Comparison of ENCODE assay signal across 1 fruit fly cellular context in genomic region chrX:3774277-3774676, dm6.
A peak's percentile ranks its signal among the peaks of the same experiment; 100 is the strongest.
TF ChIP-seq lines count a peak whose summit lies in the region.

No protein-coding gene starts in this region.

TF ChIP-seq in whole organism, embryonic, 481 proteins besides CTCF, POLR2A, EP300 and RAD21 (continued from another document and continues in another):
- TF ChIP-seq CG4404 (GFP tag; IDR thresholded peaks at IDR 0.05; lab: Robert Waterston, UW) (peak; percentile 83), CG9215 (GFP tag; IDR thresholded peaks at IDR 0.05; lab: Robert Waterston, UW) (peak; percentile 91), sr (GFP tag; IDR thresholded peaks at IDR 0.05; lab: Robert Waterston, UW) (peak; percentile 40; the same call in 1 of the 3 replicates), CG9797 (GFP tag; optimal IDR thresholded peaks at IDR 0.05; lab: Kevin White, UChicago) (no peak), CG13287 (GFP tag; IDR thresholded peaks at IDR 0.05; lab: Robert Waterston, UW; ENCODE audit: partially characterized antibody) (no peak), yki (optimal IDR thresholded peaks at IDR 0.05; lab: Kevin White, UChicago) (no peak), dan (GFP tag; IDR thresholded peaks at IDR 0.05; lab: Robert Waterston, UW) (no peak), ATbp (GFP tag; optimal IDR thresholded peaks at IDR 0.05; lab: Kevin White, UChicago) (peak; percentile 73), ato (GFP tag; IDR thresholded peaks at IDR 0.05; lab: Robert Waterston, UW; ENCODE audit: partially characterized antibody) (no peak), tap (tag; optimal IDR thresholded peaks at IDR 0.05; lab: Kevin White, UChicago) (peak; percentile 93), CG3065 (GFP tag; optimal IDR thresholded peaks at IDR 0.05; lab: Kevin White, UChicago) (peak; percentile 51), btn (GFP tag; optimal IDR thresholded peaks at IDR 0.05; lab: Kevin White, UChicago) (peak; percentile 33), CG8944 (GFP tag; optimal IDR thresholded peaks at IDR 0.05; lab: Kevin White, UChicago) (peak; percentile 79), CG15479 (GFP tag; optimal IDR thresholded peaks at IDR 0.05; lab: Kevin White, UChicago) (peak; percentile 56), Deaf1 (tag; optimal IDR thresholded peaks at IDR 0.05; lab: Kevin White, UChicago) (peak; percentile 79), cato (GFP tag; optimal IDR thresholded peaks at IDR 0.05; lab: Kevin White, UChicago; ENCODE audit: borderline replicate concordance) (peak; percentile 68), Side (GFP tag; optimal IDR thresholded peaks at IDR 0.05; lab: Kevin White, UChicago) (peak; percentile 91), jumu (GFP tag; optimal IDR thresholded peaks at IDR 0.05; lab: Kevin White, UChicago) (peak; percentile 88), Ptx1 (GFP tag; IDR thresholded peaks at IDR 0.05; lab: Robert Waterston, UW) (peak; percentile 92), aop (GFP tag; IDR thresholded peaks at IDR 0.05; lab: Robert Waterston, UW) (no peak), Tbp (GFP tag; optimal IDR thresholded peaks at IDR 0.05; lab: Kevin White, UChicago) (no peak), Chrac-16 (GFP tag; optimal IDR thresholded peaks at IDR 0.05; lab: Kevin White, UChicago) (peak; percentile 88), CG12942 (GFP tag; optimal IDR thresholded peaks at IDR 0.05; lab: Kevin White, UChicago) (peak; percentile 78), stc (GFP tag; IDR thresholded peaks at IDR 0.05; lab: Robert Waterston, UW) (peak; percentile 94), Dfd (GFP tag; optimal IDR thresholded peaks at IDR 0.05; lab: Kevin White, UChicago) (no peak), CG16813 (GFP tag; IDR thresholded peaks at IDR 0.05; lab: Robert Waterston, UW; ENCODE audit: partially characterized antibody) (no peak), ssp (GFP tag; IDR thresholded peaks at IDR 0.05; lab: Robert Waterston, UW) (peak; percentile 71), Dip2 (GFP tag; IDR thresholded peaks at IDR 0.05; lab: Robert Waterston, UW) (no peak), Fer2 (tag; optimal IDR thresholded peaks at IDR 0.05; lab: Kevin White, UChicago) (peak; percentile 91), peb (GFP tag; IDR thresholded peaks at IDR 0.05; lab: Robert Waterston, UW) (peak; percentile 76), sqz (GFP tag; optimal IDR thresholded peaks at IDR 0.05; lab: Kevin White, UChicago) (peak; percentile 57), Oaz (GFP tag; IDR thresholded peaks at IDR 0.05; lab: Robert Waterston, UW) (peak; percentile 83), HLH3B (GFP tag; IDR thresholded peaks at IDR 0.05; lab: Robert Waterston, UW) (peak; percentile 90), CG7372 (GFP tag; IDR thresholded peaks at IDR 0.05; lab: Robert Waterston, UW) (peak; percentile 94), h (optimal IDR thresholded peaks at IDR 0.05; lab: Kevin White, UChicago) (no peak), twi (tag; optimal IDR thresholded peaks at IDR 0.05; lab: Kevin White, UChicago) (peak; percentile 77), CG6254 (GFP tag; optimal IDR thresholded peaks at IDR 0.05; lab: Kevin White, UChicago) (peak; percentile 36), nerfin-1 (tag; optimal IDR thresholded peaks at IDR 0.05; lab: Kevin White, UChicago) (peak; percentile 76), Doc3 (GFP tag; IDR thresholded peaks at IDR 0.05; lab: Robert Waterston, UW; ENCODE audit: partially characterized antibody) (no peak), CG15696 (tag; optimal IDR thresholded peaks at IDR 0.05; lab: Kevin White, UChicago) (peak; percentile 78), HLHmδ (GFP tag; optimal IDR thresholded peaks at IDR 0.05; lab: Kevin White, UChicago) (no peak), CG13424 (tag; optimal IDR thresholded peaks at IDR 0.05; lab: Kevin White, UChicago) (peak; percentile 91), row (GFP tag; IDR thresholded peaks at IDR 0.05; lab: Robert Waterston, UW) (peak; percentile 96), org-1 (GFP tag; optimal IDR thresholded peaks at IDR 0.05; lab: Kevin White, UChicago) (peak; percentile 83), CG12104 (GFP tag; optimal IDR thresholded peaks at IDR 0.05; lab: Kevin White, UChicago) (peak; percentile 79), Mrtf (GFP tag; IDR thresholded peaks at IDR 0.05; lab: Robert Waterston, UW) (peak; percentile 89), ems (GFP tag; optimal IDR thresholded peaks at IDR 0.05; lab: Kevin White, UChicago) (peak; percentile 78), CkIIα-i1 (GFP tag; IDR thresholded peaks at IDR 0.05; lab: Robert Waterston, UW) (peak; percentile 42; the same call in 1 of the 2 replicates), CG5953 (GFP tag; IDR thresholded peaks at IDR 0.05; lab: Robert Waterston, UW) (peak; percentile 67; the same call in 1 of the 2 replicates), NC2α (GFP tag; optimal IDR thresholded peaks at IDR 0.05; lab: Kevin White, UChicago) (peak; percentile 52), CG15269 (tag; optimal IDR thresholded peaks at IDR 0.05; lab: Kevin White, UChicago) (peak; percentile 96), sens-2 (GFP tag; IDR thresholded peaks at IDR 0.05; lab: Robert Waterston, UW) (0 out of 2 replicates have a peak, but pooled peaks have one; percentile 47), Opbp (GFP tag; IDR thresholded peaks at IDR 0.05; lab: Robert Waterston, UW; ENCODE audit: partially characterized antibody) (no peak), bbx (GFP tag; IDR thresholded peaks at IDR 0.05; lab: Robert Waterston, UW; ENCODE audit: partially characterized antibody) (no peak), fd3F (GFP tag; optimal IDR thresholded peaks at IDR 0.05; lab: Kevin White, UChicago) (peak; percentile 93), Ravus (GFP tag; IDR thresholded peaks at IDR 0.05; lab: Robert Waterston, UW) (peak; percentile 83), shn (GFP tag; optimal IDR thresholded peaks at IDR 0.05; lab: Kevin White, UChicago) (peak; percentile 84), Sin3A (optimal IDR thresholded peaks at IDR 0.05; lab: Kevin White, UChicago) (no peak), grn (GFP tag; optimal IDR thresholded peaks at IDR 0.05; lab: Kevin White, UChicago) (peak; percentile 33), sima (GFP tag; optimal IDR thresholded peaks at IDR 0.05; lab: Kevin White, UChicago) (peak; percentile 13), CG5180 (GFP tag; optimal IDR thresholded peaks at IDR 0.05; lab: Kevin White, UChicago) (peak; percentile 68), CG30431 (GFP tag; optimal IDR thresholded peaks at IDR 0.05; lab: Kevin White, UChicago) (peak; percentile 40), lmd (GFP tag; IDR thresholded peaks at IDR 0.05; lab: Robert Waterston, UW) (peak; percentile 94), CG9932 (GFP tag; IDR thresholded peaks at IDR 0.05; lab: Robert Waterston, UW) (peak; percentile 97), pita (GFP tag; optimal IDR thresholded peaks at IDR 0.05; lab: Kevin White, UChicago) (no peak), hbn (GFP tag; IDR thresholded peaks at IDR 0.05; lab: Robert Waterston, UW; ENCODE audit: partially characterized antibody) (no peak), Nf-YA (GFP tag; IDR thresholded peaks at IDR 0.05; lab: Robert Waterston, UW) (peak; percentile 61), Ada2b (GFP tag; IDR thresholded peaks at IDR 0.05; lab: Robert Waterston, UW) (peak; percentile 93), insv (GFP tag; optimal IDR thresholded peaks at IDR 0.05; lab: Kevin White, UChicago) (no peak), CG8388 (GFP tag; optimal IDR thresholded peaks at IDR 0.05; lab: Kevin White, UChicago) (peak; percentile 77), CG3726 (GFP tag; IDR thresholded peaks at IDR 0.05; lab: Robert Waterston, UW) (peak; percentile 79; the same call in 1 of the 3 replicates), Hr39 (optimal IDR thresholded peaks at IDR 0.05; lab: Kevin White, UChicago) (no peak), vfl (GFP tag; optimal IDR thresholded peaks at IDR 0.05; lab: Kevin White, UChicago) (peak; percentile 70), MBD-R2 (GFP tag; IDR thresholded peaks at IDR 0.05; lab: Robert Waterston, UW) (peak; percentile 93), dmrt99B (tag; optimal IDR thresholded peaks at IDR 0.05; lab: Kevin White, UChicago) (peak; percentile 93), bowl (GFP tag; IDR thresholded peaks at IDR 0.05; lab: Robert Waterston, UW) (peak; percentile 79), CG14710 (tag; optimal IDR thresholded peaks at IDR 0.05; lab: Kevin White, UChicago) (peak; percentile 54), CoRest (tag; optimal IDR thresholded peaks at IDR 0.05; lab: Kevin White, UChicago) (peak; percentile 93), CG10366 (GFP tag; IDR thresholded peaks at IDR 0.05; lab: Robert Waterston, UW) (peak; percentile 89), danr (GFP tag; IDR thresholded peaks at IDR 0.05; lab: Robert Waterston, UW) (peak; percentile 76), nmo (GFP tag; optimal IDR thresholded peaks at IDR 0.05; lab: Kevin White, UChicago) (peak; percentile 73), usp (GFP tag; optimal IDR thresholded peaks at IDR 0.05; lab: Kevin White, UChicago) (no peak), Myb (GFP tag; optimal IDR thresholded peaks at IDR 0.05; lab: Kevin White, UChicago) (peak; percentile 82), CG12236 (GFP tag; optimal IDR thresholded peaks at IDR 0.05; lab: Kevin White, UChicago) (peak; percentile 40), Six4 (GFP tag; optimal IDR thresholded peaks at IDR 0.05; lab: Kevin White, UChicago) (peak; percentile 74), Dad (GFP tag; optimal IDR thresholded peaks at IDR 0.05; lab: Kevin White, UChicago) (peak; percentile 77), CG6654 (GFP tag; optimal IDR thresholded peaks at IDR 0.05; lab: Kevin White, UChicago) (peak; percentile 39), Ets65A (GFP tag; lab: Kevin White, UChicago) (peak; percentile 96), CG1024 (GFP tag; IDR thresholded peaks at IDR 0.05; lab: Robert Waterston, UW) (peak; percentile 75), ro (GFP tag; IDR thresholded peaks at IDR 0.05; lab: Robert Waterston, UW) (peak; percentile 47; the same call in 1 of the 2 replicates), crc (GFP tag; optimal IDR thresholded peaks at IDR 0.05; lab: Kevin White, UChicago) (peak; percentile 87), CG3163 (GFP tag; optimal IDR thresholded peaks at IDR 0.05; lab: Kevin White, UChicago) (peak; percentile 75), HmgZ (tag; optimal IDR thresholded peaks at IDR 0.05; lab: Kevin White, UChicago) (peak; percentile 95), gcm (GFP tag; optimal IDR thresholded peaks at IDR 0.05; lab: Kevin White, UChicago) (peak; percentile 74), bsh (GFP tag; optimal IDR thresholded peaks at IDR 0.05; lab: Kevin White, UChicago) (peak in 1 of 2 experiments; percentile 79), crol (GFP tag; IDR thresholded peaks at IDR 0.05; lab: Robert Waterston, UW) (no peak), CG7928 (GFP tag; optimal IDR thresholded peaks at IDR 0.05; lab: Kevin White, UChicago) (peak; percentile 66), D (optimal IDR thresholded peaks at IDR 0.05; lab: Kevin White, UChicago) (no peak), D (GFP tag; optimal IDR thresholded peaks at IDR 0.05; lab: Kevin White, UChicago) (peak; percentile 52), NfI (GFP tag; optimal IDR thresholded peaks at IDR 0.05; lab: Kevin White, UChicago) (peak; percentile 90), TFAM (GFP tag; optimal IDR thresholded peaks at IDR 0.05; lab: Kevin White, UChicago) (no peak), fd102C (GFP tag; optimal IDR thresholded peaks at IDR 0.05; lab: Kevin White, UChicago) (peak; percentile 40), ewg (GFP tag; optimal IDR thresholded peaks at IDR 0.05; lab: Kevin White, UChicago) (peak; percentile 58), tio (GFP tag; optimal IDR thresholded peaks at IDR 0.05; lab: Kevin White, UChicago) (peak; percentile 84), Gsc (GFP tag; IDR thresholded peaks at IDR 0.05; lab: Robert Waterston, UW) (no peak), CG4360 (GFP tag; IDR thresholded peaks at IDR 0.05; lab: Robert Waterston, UW) (0 out of 2 replicates have a peak, but pooled peaks have one; percentile 11), CG1647 (GFP tag; optimal IDR thresholded peaks at IDR 0.05; lab: Kevin White, UChicago) (peak; percentile 82), CG8924 (tag; optimal IDR thresholded peaks at IDR 0.05; lab: Kevin White, UChicago) (peak; percentile 94), luna (GFP tag; optimal IDR thresholded peaks at IDR 0.05; lab: Kevin White, UChicago) (peak; percentile 91), CG10462 (GFP tag; optimal IDR thresholded peaks at IDR 0.05; lab: Kevin White, UChicago) (peak; percentile 70), Med (GFP tag; lab: Kevin White, UChicago) (peak; percentile 99), CG10654 (GFP tag; optimal IDR thresholded peaks at IDR 0.05; lab: Kevin White, UChicago) (peak; percentile 77), CG2199 (GFP tag; IDR thresholded peaks at IDR 0.05; lab: Robert Waterston, UW) (peak; percentile 71; the same call in 1 of the 3 replicates), Rfx (GFP tag; IDR thresholded peaks at IDR 0.05; lab: Robert Waterston, UW) (peak; percentile 98), Hand (GFP tag; optimal IDR thresholded peaks at IDR 0.05; lab: Kevin White, UChicago) (peak; percentile 92), wor (GFP tag; IDR thresholded peaks at IDR 0.05; lab: Robert Waterston, UW) (peak; percentile 63), fru (optimal IDR thresholded peaks at IDR 0.05; lab: Kevin White, UChicago) (no peak), crp (GFP tag; optimal IDR thresholded peaks at IDR 0.05; lab: Kevin White, UChicago) (peak in 1 of 2 experiments; percentile 50), CG7556 (GFP tag; optimal IDR thresholded peaks at IDR 0.05; lab: Kevin White, UChicago) (peak; percentile 86), CG1832 (GFP tag; optimal IDR thresholded peaks at IDR 0.05; lab: Kevin White, UChicago) (no peak), CG12769 (tag; optimal IDR thresholded peaks at IDR 0.05; lab: Kevin White, UChicago) (peak; percentile 96), H15 (GFP tag; IDR thresholded peaks at IDR 0.05; lab: Robert Waterston, UW) (peak; percentile 87), her (GFP tag; optimal IDR thresholded peaks at IDR 0.05; lab: Kevin White, UChicago) (peak; percentile 92), Hr51 (GFP tag; optimal IDR thresholded peaks at IDR 0.05; lab: Kevin White, UChicago) (peak; percentile 77 to 93), Asciz (GFP tag; optimal IDR thresholded peaks at IDR 0.05; lab: Kevin White, UChicago) (peak; percentile 78), CG8359 (GFP tag; optimal IDR thresholded peaks at IDR 0.05; lab: Kevin White, UChicago; ENCODE audit: borderline replicate concordance) (peak; percentile 26), PHDP (tag; optimal IDR thresholded peaks at IDR 0.05; lab: Kevin White, UChicago) (peak; percentile 95), zf30C (GFP tag; optimal IDR thresholded peaks at IDR 0.05; lab: Kevin White, UChicago) (no peak), dpn (GFP tag; optimal IDR thresholded peaks at IDR 0.05; lab: Kevin White, UChicago) (peak; percentile 90 to 92), CG18011 (GFP tag; optimal IDR thresholded peaks at IDR 0.05; lab: Kevin White, UChicago) (peak; percentile 73), cg (GFP tag; optimal IDR thresholded peaks at IDR 0.05; lab: Kevin White, UChicago) (peak; percentile 19), CG14014 (GFP tag; IDR thresholded peaks at IDR 0.05; lab: Robert Waterston, UW) (peak; percentile 93)
